Worm (Caenorhabditis elegans): ENCODE measurements around the gene B0303.14.

Gene B0303.14

DNA sequence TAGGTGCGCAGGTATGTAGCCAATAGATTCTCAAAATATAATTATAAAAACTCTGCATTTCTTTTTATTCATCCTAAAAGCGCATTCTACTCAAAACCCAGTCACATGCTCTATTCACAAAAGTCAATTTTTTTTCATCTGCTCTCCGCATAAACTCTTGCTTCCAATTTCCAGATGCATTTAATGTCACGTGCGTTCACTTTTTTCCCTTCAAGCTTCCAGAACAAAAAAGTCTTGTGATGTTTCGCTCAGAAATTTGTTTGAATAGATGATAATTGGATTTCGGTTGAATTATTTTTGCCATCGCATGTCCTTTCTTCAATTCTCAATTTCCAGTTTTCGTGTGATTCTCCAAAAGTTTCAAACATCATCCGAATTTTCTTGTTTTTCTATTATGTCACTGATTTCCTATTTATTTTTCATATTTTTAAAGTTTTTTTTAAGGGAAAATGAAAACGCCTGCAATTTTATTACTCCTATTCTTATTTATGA is 51.0 kb downstream of the B0303.14 start, which contains the start of gene F22B7.1:
F22B7.1 (plus strand) TSS at position 442 of the 492 bp plus-strand sequence.
- TF ChIP-seq unc-130 (GFP tag; optimal IDR thresholded peaks at IDR 0.05), result no peak
- TF ChIP-seq die-1 (tag; optimal IDR thresholded peaks at IDR 0.05), result no peak
- TF ChIP-seq ztf-18 (tag; optimal IDR thresholded peaks at IDR 0.05), result no peak
- TF ChIP-seq madf-10 (tag; optimal IDR thresholded peaks at IDR 0.05), result no peak
- no peak for TF ChIP-seq nhr-90 (tag; optimal IDR thresholded peaks at IDR 0.05)
- no peak for TF ChIP-seq snpc-3.4 (tag; optimal IDR thresholded peaks at IDR 0.05)
- TF ChIP-seq ccch-3 (GFP tag; optimal IDR thresholded peaks at IDR 0.05), result no peak
- no peak for TF ChIP-seq nfyb-1 (GFP tag; IDR thresholded peaks at IDR 0.05)
- TF ChIP-seq aptf-3 (GFP tag; IDR thresholded peaks at IDR 0.05), result no peak
- TF ChIP-seq Y79H2A.3 (GFP tag; conservative IDR thresholded peaks at IDR 0.05), result no peak
- TF ChIP-seq hmg-1.2 (GFP tag; IDR thresholded peaks at IDR 0.05), result no peak
- no peak for TF ChIP-seq F39B2.1 (GFP tag; IDR thresholded peaks at IDR 0.05)
- TF ChIP-seq lin-26 (GFP tag; IDR thresholded peaks at IDR 0.05), result no peak
- no peak for TF ChIP-seq akir-1 (GFP tag; optimal IDR thresholded peaks at IDR 0.05)
- no peak for TF ChIP-seq gei-17 (GFP tag; optimal IDR thresholded peaks at IDR 0.05)
- TF ChIP-seq madf-8 (GFP tag; conservative IDR thresholded peaks at IDR 0.05), result no peak
- no peak for TF ChIP-seq tbx-9 (tag; optimal IDR thresholded peaks at IDR 0.05; ENCODE audit: borderline replicate concordance)
